Fruit fly (Drosophila melanogaster) whole organism, embryonic: ENCODE data around the gene shf.

ENCODE experiments used
- Antp ChIP-seq: fragments of 200-800 bp; sonication (Bioruptor generic); optimal IDR thresholded peaks from 3 replicates; lab custom pipeline; 2016; ENCODE audit warnings: missing biosample characterization, missing genetic modification characterization
- BEAF-32 ChIP-seq: fragments of 200-800 bp; sonication (Bioruptor generic); optimal IDR thresholded peaks from 3 replicates; lab custom pipeline; 2017; ENCODE audit warnings: missing biosample characterization, missing genetic modification characterization, mild to moderate bottlenecking, moderate library complexity, missing genetic modification reagents
- Bgb ChIP-seq: fragments of 200-800 bp; sonication (Bioruptor generic); IDR thresholded peaks from 2 replicates; pipeline ENCODE4 v1.3.6; 2022; ENCODE audit warnings: missing biosample characterization, missing genetic modification characterization; ENCODE audit not compliant: partially characterized antibody
- Bteb2 ChIP-seq: fragments of 200-800 bp; sonication (Bioruptor generic); optimal IDR thresholded peaks from 2 replicates; lab custom pipeline; 2016; ENCODE audit warnings: missing biosample characterization, missing genetic modification characterization
- CG10274 ChIP-seq: fragments of 200-800 bp; sonication (Bioruptor generic); optimal IDR thresholded peaks from 3 replicates; lab custom pipeline; 2017; ENCODE audit warnings: missing biosample characterization, mild to moderate bottlenecking, missing genetic modification characterization
- CG10462 ChIP-seq: fragments of 200-800 bp; sonication (Bioruptor generic); optimal IDR thresholded peaks from 2 replicates; lab custom pipeline; 2016; ENCODE audit warnings: missing biosample characterization, missing genetic modification characterization
- CG11085 ChIP-seq: fragments of 200-800 bp; sonication (Bioruptor generic); IDR thresholded peaks from 2 replicates; pipeline ENCODE4 v1.3.6; 2022; ENCODE audit warnings: missing biosample characterization, missing genetic modification characterization
- CG12299 ChIP-seq: fragments of 200-800 bp; sonication (Bioruptor generic); optimal IDR thresholded peaks from 2 replicates; lab custom pipeline; 2018; ENCODE audit warnings: missing biosample characterization, mild to moderate bottlenecking, missing genetic modification characterization
- CG12744 ChIP-seq: fragments of 200-800 bp; sonication (Bioruptor generic); optimal IDR thresholded peaks from 2 replicates; lab custom pipeline; 2016; ENCODE audit warnings: missing biosample characterization, missing genetic modification characterization
- CG13287 ChIP-seq: fragments of 200-800 bp; sonication (Bioruptor generic); IDR thresholded peaks from 2 replicates; pipeline ENCODE4 v1.3.6; 2022; ENCODE audit warnings: missing biosample characterization, missing genetic modification characterization; ENCODE audit not compliant: partially characterized antibody
- CG17361 ChIP-seq: fragments of 200-800 bp; sonication (Bioruptor generic); IDR thresholded peaks from 3 replicates; pipeline ENCODE4 v1.3.6; 2022; ENCODE audit warnings: missing biosample characterization, missing genetic modification characterization
- CG17829 ChIP-seq: fragments of 200-800 bp; optimal IDR thresholded peaks from 2 replicates; lab custom pipeline; 2019; ENCODE audit warnings: missing biosample characterization, mild to moderate bottlenecking, missing genetic modification characterization, moderate library complexity
- CG18011 ChIP-seq: fragments of 200-800 bp; sonication (Bioruptor generic); optimal IDR thresholded peaks from 2 replicates; lab custom pipeline; 2017; ENCODE audit warnings: missing biosample characterization, missing genetic modification characterization, mild to moderate bottlenecking, moderate library complexity, missing genotype
- CG18262 ChIP-seq: fragments of 200-800 bp; optimal IDR thresholded peaks from 3 replicates; lab custom pipeline; 2019; ENCODE audit warnings: missing biosample characterization, mild to moderate bottlenecking, missing genetic modification characterization, moderate library complexity
- CG18619 ChIP-seq: fragments of 200-800 bp; sonication (Bioruptor generic); optimal IDR thresholded peaks from 3 replicates; lab custom pipeline; 2017; ENCODE audit warnings: missing biosample characterization, mild to moderate bottlenecking, missing genetic modification characterization
- CG2202 ChIP-seq: fragments of 200-800 bp; sonication (Bioruptor generic); optimal IDR thresholded peaks from 2 replicates; lab custom pipeline; 2018; ENCODE audit warnings: missing biosample characterization, mild to moderate bottlenecking, missing genetic modification characterization
- CG2875 ChIP-seq: fragments of 200-800 bp; sonication (Bioruptor generic); optimal IDR thresholded peaks from 2 replicates; lab custom pipeline; 2017; ENCODE audit warnings: missing biosample characterization, mild to moderate bottlenecking, missing genetic modification characterization, missing genetic modification reagents
- CG32767 ChIP-seq: fragments of 200-800 bp; sonication (Bioruptor generic); IDR thresholded peaks from 2 replicates; pipeline ENCODE4 v1.3.6; 2022; ENCODE audit warnings: missing biosample characterization, missing genetic modification characterization
- CG3281 ChIP-seq: fragments of 200-800 bp; sonication (Bioruptor generic); optimal IDR thresholded peaks from 3 replicates; lab custom pipeline; 2017; ENCODE audit warnings: missing biosample characterization, mild to moderate bottlenecking, missing genetic modification characterization
- CG4617 ChIP-seq: fragments of 200-800 bp; sonication (Bioruptor generic); optimal IDR thresholded peaks from 3 replicates; lab custom pipeline; 2016; ENCODE audit warnings: missing biosample characterization, missing genetic modification characterization, borderline replicate concordance
- CG4707 ChIP-seq: fragments of 200-800 bp; sonication (Bioruptor generic); optimal IDR thresholded peaks from 2 replicates; lab custom pipeline; 2018; ENCODE audit warnings: missing biosample characterization, mild to moderate bottlenecking, missing genetic modification characterization, moderate library complexity
- CG6272 ChIP-seq: fragments of 200-800 bp; sonication (Bioruptor generic); IDR thresholded peaks from 2 replicates; pipeline ENCODE4 v1.3.6; 2022; ENCODE audit warnings: missing biosample characterization, missing genetic modification characterization
- CG6683 ChIP-seq: fragments of 200-800 bp; sonication (Bioruptor generic); optimal IDR thresholded peaks from 2 replicates; lab custom pipeline; 2017; ENCODE audit warnings: missing biosample characterization, mild to moderate bottlenecking, missing genetic modification characterization, missing genetic modification reagents
- CG8281 ChIP-seq: fragments of 200-800 bp; sonication (Bioruptor generic); optimal IDR thresholded peaks from 2 replicates; lab custom pipeline; 2018; ENCODE audit warnings: missing biosample characterization, mild to moderate bottlenecking, missing genetic modification characterization, moderate library complexity
- CG8290 ChIP-seq, 3 experiments: fragments of 200-800 bp; sonication (Bioruptor generic); optimal IDR thresholded peaks; 2 replicates each; lab custom pipeline; 2016 to 2019; ENCODE audit warnings: missing biosample characterization in 3 of 3, missing genetic modification characterization in 3 of 3, mild to moderate bottlenecking in 2 of 3, moderate library complexity in 1 of 3
- CG8359 ChIP-seq: fragments of 200-800 bp; sonication (Bioruptor generic); optimal IDR thresholded peaks from 2 replicates; lab custom pipeline; 2017; ENCODE audit warnings: missing biosample characterization, mild to moderate bottlenecking, missing genetic modification characterization, borderline replicate concordance
- CG8478 ChIP-seq: fragments of >200 bp; optimal IDR thresholded peaks from 2 replicates; lab custom pipeline; 2018
- Fer3 ChIP-seq: fragments of 200-800 bp; sonication (Bioruptor generic); optimal IDR thresholded peaks from 2 replicates; lab custom pipeline; 2018; ENCODE audit warnings: missing biosample characterization, mild to moderate bottlenecking, missing genetic modification characterization, moderate library complexity
- HLHmδ ChIP-seq: fragments of 200-800 bp; sonication (Bioruptor generic); optimal IDR thresholded peaks from 2 replicates; lab custom pipeline; 2018; ENCODE audit warnings: missing biosample characterization, mild to moderate bottlenecking, missing genetic modification characterization, moderate library complexity
- Ptx1 ChIP-seq: fragments of 200-800 bp; sonication (Bioruptor generic); IDR thresholded peaks from 2 replicates; pipeline ENCODE4 v1.3.6; 2022; ENCODE audit warnings: missing biosample characterization, missing genetic modification characterization
- Side ChIP-seq: fragments of 200-800 bp; sonication (Bioruptor generic); optimal IDR thresholded peaks from 2 replicates; lab custom pipeline; 2016; ENCODE audit warnings: missing biosample characterization, missing genetic modification characterization
- Xrp1 ChIP-seq: fragments of 200-800 bp; sonication (Bioruptor generic); IDR thresholded peaks from 2 replicates; pipeline ENCODE4 v1.3.6; 2022; ENCODE audit warnings: missing biosample characterization, missing genetic modification characterization
- aop ChIP-seq: fragments of 200-800 bp; sonication (Bioruptor generic); IDR thresholded peaks from 2 replicates; pipeline ENCODE4 v1.3.6; 2022; ENCODE audit warnings: missing biosample characterization, missing genetic modification characterization
- cas ChIP-seq: fragments of 200-800 bp; sonication (Bioruptor generic); IDR thresholded peaks from 2 replicates; pipeline ENCODE4 v1.3.6; 2022; ENCODE audit warnings: missing biosample characterization, missing genetic modification characterization
- cg ChIP-seq: fragments of 200-800 bp; sonication (Bioruptor generic); optimal IDR thresholded peaks from 3 replicates; lab custom pipeline; 2019; ENCODE audit warnings: missing biosample characterization, mild to moderate bottlenecking, missing genetic modification characterization, moderate library complexity
- ci ChIP-seq: fragments of 200-800 bp; sonication (Bioruptor generic); IDR thresholded peaks from 3 replicates; pipeline ENCODE4 v1.3.6; 2022; ENCODE audit warnings: missing biosample characterization, missing genetic modification characterization
- dimm ChIP-seq: fragments of 200-800 bp; sonication (Bioruptor generic); IDR thresholded peaks from 2 replicates; pipeline ENCODE4 v1.3.6; 2022; ENCODE audit warnings: missing biosample characterization, missing genetic modification characterization
- dmrt99B ChIP-seq: fragments of 200-800 bp; sonication (Bioruptor generic); optimal IDR thresholded peaks from 2 replicates; lab custom pipeline; 2018; ENCODE audit warnings: missing biosample characterization, mild to moderate bottlenecking, missing genetic modification characterization, moderate library complexity
- fd64A ChIP-seq: fragments of 200-800 bp; sonication (Bioruptor generic); optimal IDR thresholded peaks from 3 replicates; lab custom pipeline; 2018; ENCODE audit warnings: missing biosample characterization, mild to moderate bottlenecking, missing genetic modification characterization
- gsb-n ChIP-seq: fragments of 200-800 bp; sonication (Bioruptor generic); optimal IDR thresholded peaks from 3 replicates; lab custom pipeline; 2018; ENCODE audit warnings: missing biosample characterization, mild to moderate bottlenecking, missing genetic modification characterization
- maf-S ChIP-seq: fragments of 200-800 bp; sonication (Bioruptor generic); optimal IDR thresholded peaks from 2 replicates; lab custom pipeline; 2016; ENCODE audit warnings: missing biosample characterization, missing genetic modification characterization
- mirr ChIP-seq: fragments of 200-800 bp; sonication (Bioruptor generic); optimal IDR thresholded peaks from 3 replicates; lab custom pipeline; 2018; ENCODE audit warnings: missing biosample characterization, mild to moderate bottlenecking, missing genetic modification characterization
- nerfin-1 ChIP-seq: fragments of 200-800 bp; sonication (Bioruptor generic); optimal IDR thresholded peaks from 3 replicates; lab custom pipeline; 2019; ENCODE audit warnings: missing biosample characterization, mild to moderate bottlenecking, missing genetic modification characterization, moderate library complexity
- ro ChIP-seq: fragments of 200-800 bp; sonication (Bioruptor generic); IDR thresholded peaks from 2 replicates; pipeline ENCODE4 v1.3.6; 2022; ENCODE audit warnings: missing biosample characterization, missing genetic modification characterization
- run ChIP-seq: fragments of 200-800 bp; sonication (Bioruptor generic); optimal IDR thresholded peaks from 3 replicates; lab custom pipeline; 2018; ENCODE audit warnings: missing biosample characterization, mild to moderate bottlenecking, missing genetic modification characterization
- sug ChIP-seq: fragments of 200-800 bp; optimal IDR thresholded peaks from 2 replicates; lab custom pipeline; 2019; ENCODE audit warnings: missing biosample characterization, mild to moderate bottlenecking, missing genetic modification characterization, moderate library complexity
- tna ChIP-seq: fragments of 200-800 bp; sonication (Bioruptor generic); IDR thresholded peaks from 2 replicates; pipeline ENCODE4 v1.3.6; 2022; ENCODE audit warnings: missing biosample characterization, missing genetic modification characterization; ENCODE audit not compliant: partially characterized antibody
- ttk ChIP-seq: fragments of 200-800 bp; sonication (Bioruptor generic); IDR thresholded peaks from 2 replicates; pipeline ENCODE4 v2.1.2; 2022; ENCODE audit warnings: missing biosample characterization, missing genetic modification characterization
- unc-4 ChIP-seq: fragments of 200-800 bp; sonication (Bioruptor generic); IDR thresholded peaks from 2 replicates; pipeline ENCODE4 v1.3.6; 2022; ENCODE audit warnings: missing biosample characterization, missing genetic modification characterization; ENCODE audit not compliant: partially characterized antibody
- wek ChIP-seq: fragments of 200-800 bp; sonication (Bioruptor generic); optimal IDR thresholded peaks from 3 replicates; lab custom pipeline; 2018; ENCODE audit warnings: missing biosample characterization, mild to moderate bottlenecking, missing genetic modification characterization, moderate library complexity

Gene shf

dm6 chrX:6770924-6771323 is 8.5 kb downstream of the shf start, which contains the start of gene Coq7 (continued):
- peak; percentile 45 for TF ChIP-seq CG10274 (GFP tag; lab: Kevin White, UChicago)
- peak; percentile 84 for TF ChIP-seq CG32767
- TF ChIP-seq CG10462 (GFP tag; lab: Kevin White, UChicago), result peak; percentile 77
- TF ChIP-seq CG11085 (GFP tag; lab: Robert Waterston, UW), result peak; percentile 82
- 0 out of 2 replicates have a peak, but pooled peaks have one; percentile 21 for TF ChIP-seq dimm (GFP tag; lab: Robert Waterston, UW)
- TF ChIP-seq CG12299 (tag; lab: Kevin White, UChicago), result peak; percentile 59
- peak; percentile 92 for TF ChIP-seq Xrp1 (GFP tag; lab: Robert Waterston, UW)
- peak; percentile 50 for TF ChIP-seq CG8359
- no peak; the same call in 2 of the 3 replicates for TF ChIP-seq CG17361 (GFP tag; lab: Robert Waterston, UW)
- TF ChIP-seq ro (GFP tag; lab: Robert Waterston, UW), result peak; percentile 65
- peak; percentile 59 for TF ChIP-seq CG8290 (GFP tag; optimal IDR thresholded peaks at IDR 0.05; lab: Kevin White, UChicago)
- no peak for TF ChIP-seq CG8290 (tag; optimal IDR thresholded peaks at IDR 0.05; lab: Kevin White, UChicago)
- peak; percentile 44 for TF ChIP-seq wek (GFP tag; lab: Kevin White, UChicago)
- TF ChIP-seq dmrt99B (tag; lab: Kevin White, UChicago), result no peak
- TF ChIP-seq mirr (GFP tag; lab: Kevin White, UChicago), result no peak
- peak; percentile 95 for TF ChIP-seq BEAF-32 (GFP tag; lab: Kevin White, UChicago)
- peak; percentile 63 for TF ChIP-seq CG2875
- peak; percentile 83 for TF ChIP-seq Fer3 (tag; lab: Kevin White, UChicago)
- peak; percentile 58 for TF ChIP-seq CG4707 (GFP tag; lab: Kevin White, UChicago)
- TF ChIP-seq CG18262 (tag; lab: Kevin White, UChicago), result peak; percentile 84
- TF ChIP-seq CG18011, result peak; percentile 78
- TF ChIP-seq unc-4, result peak; percentile 98
- peak; percentile 96 for TF ChIP-seq Bgb (GFP tag; lab: Robert Waterston, UW)
- peak; percentile 80 for TF ChIP-seq CG18619
- TF ChIP-seq CG12744 (GFP tag; lab: Kevin White, UChicago), result no peak
- peak; percentile 88 for TF ChIP-seq ttk
- peak; percentile 51 for TF ChIP-seq maf-S (GFP tag; lab: Kevin White, UChicago)
- TF ChIP-seq Antp, result peak; percentile 45
- TF ChIP-seq nerfin-1 (tag; lab: Kevin White, UChicago), result no peak
- peak; percentile 20 for TF ChIP-seq Bteb2 (GFP tag; lab: Kevin White, UChicago)
- TF ChIP-seq fd64A (GFP tag; lab: Kevin White, UChicago), result peak; percentile 54
- TF ChIP-seq CG8281 (tag; lab: Kevin White, UChicago), result no peak
- peak; percentile 64 for TF ChIP-seq cg (GFP tag; lab: Kevin White, UChicago)
- TF ChIP-seq CG4617, result peak; percentile 91
- no peak for TF ChIP-seq gsb-n (tag; lab: Kevin White, UChicago)
- TF ChIP-seq HLHmδ (GFP tag; lab: Kevin White, UChicago), result no peak
- TF ChIP-seq run (tag; lab: Kevin White, UChicago), result no peak
- no peak for TF ChIP-seq CG3281
- TF ChIP-seq tna (GFP tag; lab: Robert Waterston, UW), result peak; percentile 93
- peak; percentile 94 for TF ChIP-seq CG6272 (GFP tag; lab: Robert Waterston, UW)
- peak; percentile 85; the same call in 1 of the 2 replicates for TF ChIP-seq cas (GFP tag; lab: Robert Waterston, UW)
- TF ChIP-seq ci (GFP tag; lab: Robert Waterston, UW), result peak; percentile 95
- TF ChIP-seq Ptx1 (GFP tag; lab: Robert Waterston, UW), result peak; percentile 94
- TF ChIP-seq CG6683, result peak; percentile 66
- TF ChIP-seq CG13287 (GFP tag; lab: Robert Waterston, UW), result peak; percentile 99
- peak; percentile 70 for TF ChIP-seq aop (GFP tag; lab: Robert Waterston, UW)
- TF ChIP-seq CG17829 (tag; lab: Kevin White, UChicago), result peak; percentile 88
- peak; percentile 73 for TF ChIP-seq CG2202 (tag; lab: Kevin White, UChicago)
- TF ChIP-seq sug (tag; lab: Kevin White, UChicago), result no peak
- no peak for TF ChIP-seq CG8478 (lab: Kevin White, UChicago)
- peak; percentile 25 for TF ChIP-seq Side
